Fruit fly (Drosophila melanogaster) whole organism, prepupa: ENCODE results near the gene MsrA.
A peak's percentile ranks its signal among the peaks of the same experiment; 100 is the strongest.

Experiments
- Blimp-1 ChIP-seq: fragments of 200-800 bp; sonication (Bioruptor generic); optimal IDR thresholded peaks from 3 replicates; lab custom pipeline; 2017; ENCODE audit warnings: missing biosample characterization, missing genetic modification characterization, mild to moderate bottlenecking, moderate library complexity, missing genetic modification reagents
- CG10669 ChIP-seq: fragments of 200-800 bp; sonication (Bioruptor generic); optimal IDR thresholded peaks from 3 replicates; lab custom pipeline; 2018; ENCODE audit warnings: missing biosample characterization, mild to moderate bottlenecking, missing genetic modification characterization, moderate library complexity
- CG11294 ChIP-seq: fragments of 200-800 bp; sonication (Bioruptor generic); IDR thresholded peaks from 2 replicates; pipeline ENCODE4 v1.3.6; 2022; ENCODE audit warnings: missing biosample characterization, missing genetic modification characterization
- CG11902 ChIP-seq: fragments of 200-800 bp; sonication (Bioruptor generic); optimal IDR thresholded peaks from 3 replicates; lab custom pipeline; 2016; ENCODE audit warnings: missing biosample characterization, missing genetic modification characterization
- CG15336 ChIP-seq: fragments of 200-800 bp; sonication (Bioruptor generic); IDR thresholded peaks from 2 replicates; pipeline ENCODE4 v1.3.6; 2022; ENCODE audit warnings: missing biosample characterization, missing genetic modification characterization
- CG3032 ChIP-seq: fragments of 200-800 bp; optimal IDR thresholded peaks from 2 replicates; lab custom pipeline; 2019; ENCODE audit warnings: missing biosample characterization, mild to moderate bottlenecking, missing genetic modification characterization, moderate library complexity
- CG31627 ChIP-seq: fragments of 200-800 bp; sonication (Bioruptor generic); optimal IDR thresholded peaks from 3 replicates; lab custom pipeline; 2016; ENCODE audit warnings: missing biosample characterization, missing genetic modification characterization
- CG32006 ChIP-seq: fragments of 200-800 bp; sonication (Bioruptor generic); optimal IDR thresholded peaks from 3 replicates; lab custom pipeline; 2017; ENCODE audit warnings: missing biosample characterization, mild to moderate bottlenecking, missing genetic modification characterization
- CG34406 ChIP-seq: fragments of 200-800 bp; sonication (Bioruptor generic); optimal IDR thresholded peaks from 3 replicates; lab custom pipeline; 2016; ENCODE audit warnings: missing biosample characterization, missing genetic modification characterization
- CG6792 ChIP-seq: fragments of 200-800 bp; sonication (Bioruptor generic); optimal IDR thresholded peaks from 3 replicates; lab custom pipeline; 2016; ENCODE audit warnings: missing biosample characterization, missing genetic modification characterization
- CG6808 ChIP-seq: fragments of 200-800 bp; sonication (Bioruptor generic); optimal IDR thresholded peaks from 3 replicates; lab custom pipeline; 2017; ENCODE audit warnings: missing biosample characterization, missing genetic modification characterization, mild to moderate bottlenecking, moderate library complexity, missing genetic modification reagents
- CG7368 ChIP-seq: fragments of 200-800 bp; sonication (Bioruptor generic); optimal IDR thresholded peaks from 3 replicates; lab custom pipeline; 2016; ENCODE audit warnings: missing biosample characterization, missing genetic modification characterization
- Eip93F ChIP-seq: fragments of 200-800 bp; sonication (Bioruptor generic); optimal IDR thresholded peaks from 2 replicates; lab custom pipeline; 2016; ENCODE audit warnings: missing biosample characterization, mild to moderate bottlenecking, missing genetic modification characterization
- Gug ChIP-seq: fragments of 200-800 bp; sonication (Bioruptor generic); IDR thresholded peaks from 2 replicates; pipeline ENCODE4 v1.3.6; 2022; ENCODE audit warnings: missing biosample characterization, missing genetic modification characterization
- Hr38 ChIP-seq: sonication (Bioruptor generic); optimal IDR thresholded peaks from 2 replicates; lab custom pipeline; 2016; ENCODE audit warnings: missing biosample characterization, missing genetic modification characterization
- OdsH ChIP-seq: fragments of 200-800 bp; sonication (Bioruptor generic); optimal IDR thresholded peaks from 3 replicates; lab custom pipeline; 2016; ENCODE audit warnings: missing biosample characterization, missing genetic modification characterization
- Smox ChIP-seq: fragments of 200-800 bp; sonication (Bioruptor generic); optimal IDR thresholded peaks from 3 replicates; lab custom pipeline; 2016; ENCODE audit warnings: missing biosample characterization, missing genetic modification characterization
- Sox102F ChIP-seq: fragments of 200-800 bp; sonication (Bioruptor generic); optimal IDR thresholded peaks from 2 replicates; lab custom pipeline; 2016; ENCODE audit warnings: missing biosample characterization, mild to moderate bottlenecking, missing genetic modification characterization
- Sox14 ChIP-seq: fragments of 200-800 bp; sonication (Bioruptor generic); optimal IDR thresholded peaks from 3 replicates; lab custom pipeline; 2016; ENCODE audit warnings: missing biosample characterization, missing genetic modification characterization
- Sox15 ChIP-seq: fragments of 200-800 bp; sonication (Bioruptor generic); optimal IDR thresholded peaks from 3 replicates; lab custom pipeline; 2016; ENCODE audit warnings: missing biosample characterization, missing genetic modification characterization
- achi ChIP-seq: fragments of 200-800 bp; sonication (Bioruptor generic); optimal IDR thresholded peaks from 3 replicates; lab custom pipeline; 2016; ENCODE audit warnings: missing biosample characterization, missing genetic modification characterization
- cyc ChIP-seq: fragments of 200-800 bp; sonication (Bioruptor generic); optimal IDR thresholded peaks from 3 replicates; lab custom pipeline; 2016; ENCODE audit warnings: missing biosample characterization, missing genetic modification characterization
- dac ChIP-seq: fragments of 200-800 bp; sonication (Bioruptor generic); optimal IDR thresholded peaks from 2 replicates; lab custom pipeline; 2017; ENCODE audit warnings: missing biosample characterization, mild to moderate bottlenecking, missing genetic modification characterization
- esn ChIP-seq: fragments of 200-800 bp; sonication (Bioruptor generic); optimal IDR thresholded peaks from 2 replicates; lab custom pipeline; 2016; ENCODE audit warnings: missing biosample characterization, mild to moderate bottlenecking, missing genetic modification characterization, moderate library complexity
- fd85E ChIP-seq: fragments of 200-800 bp; sonication (Bioruptor generic); optimal IDR thresholded peaks from 3 replicates; lab custom pipeline; 2016; ENCODE audit warnings: missing biosample characterization, missing genetic modification characterization
- pdm3 ChIP-seq: fragments of 200-800 bp; sonication (Bioruptor generic); optimal IDR thresholded peaks from 3 replicates; lab custom pipeline; 2016; ENCODE audit warnings: missing biosample characterization, missing genetic modification characterization
- salr ChIP-seq, 2 experiments: fragments of 200-800 bp; sonication (Bioruptor generic); optimal IDR thresholded peaks; 3 replicates each; lab custom pipeline; 2016 to 2018; ENCODE audit warnings: missing biosample characterization in 2 of 2, missing genetic modification characterization in 2 of 2, mild to moderate bottlenecking in 1 of 2
- spab ChIP-seq: fragments of 200-800 bp; sonication (Bioruptor generic); optimal IDR thresholded peaks from 2 replicates; lab custom pipeline; 2017; ENCODE audit warnings: missing biosample characterization, mild to moderate bottlenecking, missing genetic modification characterization, missing genetic modification reagents
- svp ChIP-seq: fragments of 200-800 bp; sonication (Bioruptor generic); peaks from one replicate; lab custom pipeline; 2016; ENCODE audit warnings: missing biosample characterization, missing genetic modification characterization
- vri ChIP-seq: fragments of 200-800 bp; sonication (Bioruptor generic); optimal IDR thresholded peaks from 3 replicates; lab custom pipeline; 2016; ENCODE audit warnings: missing biosample characterization, mild to moderate bottlenecking, missing genetic modification characterization

MsrA gene

dm6 chr3L:15517508-15517907 lies 6.7 kb downstream of the MsrA start:
- TF ChIP-seq Smox (GFP tag; lab: Kevin White, UChicago) (no peak), dac (no peak), Gug (GFP tag; lab: Robert Waterston, UW) (no peak), CG3032 (tag; lab: Kevin White, UChicago) (no peak), salr (GFP tag; optimal IDR thresholded peaks at IDR 0.05; lab: Kevin White, UChicago) (no peak), OdsH (GFP tag; lab: Kevin White, UChicago) (no peak), CG6808 (GFP tag; lab: Kevin White, UChicago) (no peak), Hr38 (GFP tag; lab: Kevin White, UChicago) (no peak), cyc (GFP tag; lab: Kevin White, UChicago) (no peak)

DNA sequence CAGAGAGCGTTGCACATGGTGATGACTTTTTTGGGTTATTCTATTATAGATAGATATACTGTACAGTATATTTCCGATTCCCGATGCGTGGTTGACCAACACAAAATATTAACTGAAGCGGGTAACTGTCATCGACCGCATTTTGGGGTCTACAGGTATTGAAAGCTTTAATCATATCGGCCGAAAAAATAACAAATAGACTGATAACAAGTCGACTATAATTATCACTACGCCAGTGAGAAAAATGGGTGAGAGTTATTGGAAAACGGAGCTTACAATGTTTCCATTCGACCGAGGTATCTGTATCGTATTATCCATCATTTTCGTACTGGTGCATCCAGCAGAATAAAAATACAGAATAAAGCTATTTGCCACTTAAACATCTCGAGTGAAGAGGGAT lies 7.5 kb downstream of the MsrA start:
- TF ChIP-seq svp (GFP tag; lab: Kevin White, UChicago) (no peak), vri (GFP tag; lab: Kevin White, UChicago) (peak; percentile 38), pdm3 (GFP tag; lab: Kevin White, UChicago) (no peak)

- TF ChIP-seq CG34406 (GFP tag; lab: Kevin White, UChicago) = no peak
- no peak for TF ChIP-seq CG32006 (GFP tag; lab: Kevin White, UChicago)
- TF ChIP-seq achi (GFP tag; lab: Kevin White, UChicago) = no peak
- TF ChIP-seq CG31627 (GFP tag; lab: Kevin White, UChicago) = no peak
- TF ChIP-seq Sox15 (GFP tag; lab: Kevin White, UChicago) = no peak
- no peak for TF ChIP-seq CG15336 (GFP tag; lab: Robert Waterston, UW)
- TF ChIP-seq CG7368 (GFP tag; lab: Kevin White, UChicago) = no peak
- no peak for TF ChIP-seq vri (GFP tag; lab: Kevin White, UChicago)
- TF ChIP-seq Eip93F (GFP tag; lab: Kevin White, UChicago) = no peak
- no peak for TF ChIP-seq Blimp-1 (GFP tag; lab: Kevin White, UChicago)
- TF ChIP-seq cyc (GFP tag; lab: Kevin White, UChicago) = no peak
- TF ChIP-seq spab (GFP tag; lab: Kevin White, UChicago) = no peak
- no peak for TF ChIP-seq Sox102F (GFP tag; lab: Kevin White, UChicago)
- TF ChIP-seq CG6808 (GFP tag; lab: Kevin White, UChicago) = no peak
- TF ChIP-seq CG11294 = no peak
- no peak for TF ChIP-seq Sox14 (GFP tag; lab: Kevin White, UChicago)
- TF ChIP-seq Hr38 (GFP tag; lab: Kevin White, UChicago) = no peak
Observed at dm6 chr3L:15519492-15519891, 8.6 kb downstream of the MsrA start, which contains the start of gene mex1. mex1 (minus strand) TSS chr3L:15519592.

DNA sequence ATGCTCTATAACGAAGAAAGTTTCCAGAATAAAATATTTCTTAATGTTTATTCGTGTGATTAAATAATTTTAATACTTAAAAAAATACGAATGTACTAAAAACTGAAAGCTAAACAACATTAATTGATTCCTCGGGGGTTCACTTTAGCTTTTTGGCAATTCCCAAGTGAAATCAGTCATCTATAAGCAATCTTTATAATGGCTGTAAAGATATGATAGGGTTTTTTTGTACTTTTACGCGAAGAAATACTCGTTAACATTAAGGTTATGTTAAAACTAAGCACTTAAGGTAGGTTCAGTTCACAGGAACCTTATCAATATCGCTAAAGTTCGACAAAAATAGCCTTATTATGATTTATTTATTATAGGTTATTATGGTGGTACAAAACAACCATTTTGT lies 9.1 kb downstream of the MsrA start:
- TF ChIP-seq CG11902 (GFP tag; lab: Kevin White, UChicago) = no peak
- TF ChIP-seq Sox102F (GFP tag; lab: Kevin White, UChicago) = no peak
- TF ChIP-seq spab (GFP tag; lab: Kevin White, UChicago) = no peak
- TF ChIP-seq CG10669 (GFP tag; lab: Kevin White, UChicago) = no peak
- TF ChIP-seq fd85E (GFP tag; lab: Kevin White, UChicago) = no peak
- no peak for TF ChIP-seq CG34406 (GFP tag; lab: Kevin White, UChicago)
- no peak for TF ChIP-seq OdsH (GFP tag; lab: Kevin White, UChicago)
- no peak for TF ChIP-seq CG15336 (GFP tag; lab: Robert Waterston, UW)

DNA sequence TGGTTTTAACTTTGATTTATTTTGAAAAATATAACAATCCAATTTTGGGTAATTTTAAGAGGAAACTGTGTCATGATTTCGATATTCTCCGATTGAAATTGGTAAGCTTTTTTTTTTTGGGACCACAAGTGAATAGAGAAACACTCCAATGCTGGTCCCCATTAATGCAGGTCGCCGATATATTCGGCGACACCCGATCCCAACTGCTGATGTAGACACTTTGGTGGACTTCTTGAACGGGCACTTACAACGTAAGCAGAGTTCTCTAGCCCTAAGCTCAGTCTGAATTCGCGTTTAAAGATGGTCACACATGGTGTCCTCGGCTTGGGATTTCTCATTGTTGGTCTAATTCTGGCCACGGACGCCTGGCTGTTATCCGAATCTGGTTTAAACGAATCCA lies 9.5 kb downstream of the MsrA start, which contains the start of gene yellow-k:
Gene yellow-k, plus strand, starts transcription at position 301 of the 400 bp plus-strand sequence.
- TF ChIP-seq esn (no peak), Smox (GFP tag; lab: Kevin White, UChicago) (no peak), CG6792 (GFP tag; lab: Kevin White, UChicago) (no peak), spab (GFP tag; lab: Kevin White, UChicago) (no peak)
